Fruit fly (Drosophila melanogaster) whole organism, embryonic: ENCODE results near the gene Kyat.
A peak's percentile ranks its signal among the peaks of the same experiment; 100 is the strongest.

Experiments used
- Antp ChIP-seq: fragments of 200-800 bp; sonication (Bioruptor generic); optimal IDR thresholded peaks from 3 replicates; lab custom pipeline; 2016; ENCODE audit warnings: missing biosample characterization, missing genetic modification characterization
- B-H1 ChIP-seq: fragments of 200-800 bp; sonication (Bioruptor generic); IDR thresholded peaks from 3 replicates; pipeline ENCODE4 v1.3.6; 2022; ENCODE audit warnings: missing biosample characterization, missing genetic modification characterization
- C15 ChIP-seq: fragments of 200-800 bp; sonication (Bioruptor generic); IDR thresholded peaks from 3 replicates; pipeline ENCODE4 v1.3.6; 2022; ENCODE audit warnings: missing biosample characterization, missing genetic modification characterization
- CG10267 ChIP-seq: fragments of 200-800 bp; sonication (Bioruptor generic); optimal IDR thresholded peaks from 2 replicates; lab custom pipeline; 2018; ENCODE audit warnings: missing biosample characterization, mild to moderate bottlenecking, missing genetic modification characterization, moderate library complexity
- CG10274 ChIP-seq: fragments of 200-800 bp; sonication (Bioruptor generic); optimal IDR thresholded peaks from 3 replicates; lab custom pipeline; 2017; ENCODE audit warnings: missing biosample characterization, mild to moderate bottlenecking, missing genetic modification characterization
- CG11695 ChIP-seq: fragments of 200-800 bp; sonication (Bioruptor generic); IDR thresholded peaks from 3 replicates; pipeline ENCODE4 v1.3.6; 2022; ENCODE audit warnings: missing biosample characterization, missing genetic modification characterization
- CG11696 ChIP-seq: fragments of 200-800 bp; sonication (Bioruptor generic); IDR thresholded peaks from 2 replicates; pipeline ENCODE4 v1.3.6; 2022; ENCODE audit warnings: missing biosample characterization, missing genetic modification characterization
- CG1233 ChIP-seq: fragments of 200-800 bp; sonication (Bioruptor generic); optimal IDR thresholded peaks from 4 replicates; lab custom pipeline; 2018; ENCODE audit warnings: missing biosample characterization, mild to moderate bottlenecking, missing genetic modification characterization
- CG12942 ChIP-seq: fragments of 200-800 bp; sonication (Bioruptor generic); optimal IDR thresholded peaks from 3 replicates; lab custom pipeline; 2016; ENCODE audit warnings: missing biosample characterization, missing genetic modification characterization
- CG14441 ChIP-seq: fragments of 200-800 bp; sonication (Bioruptor generic); IDR thresholded peaks from 2 replicates; pipeline ENCODE4 v1.3.6; 2022; ENCODE audit warnings: missing biosample characterization, missing genetic modification characterization
- CG14667 ChIP-seq: fragments of 200-800 bp; sonication (Bioruptor generic); IDR thresholded peaks from 2 replicates; pipeline ENCODE4 v1.3.6; 2022; ENCODE audit warnings: missing biosample characterization, missing genetic modification characterization
- CG14860 ChIP-seq: fragments of 200-800 bp; sonication (Bioruptor generic); IDR thresholded peaks from 3 replicates; pipeline ENCODE4 v1.3.6; 2022; ENCODE audit warnings: missing biosample characterization, missing genetic modification characterization; ENCODE audit not compliant: partially characterized antibody
- CG15269 ChIP-seq: fragments of 200-800 bp; sonication (Bioruptor generic); optimal IDR thresholded peaks from 2 replicates; lab custom pipeline; 2018; ENCODE audit warnings: missing biosample characterization, mild to moderate bottlenecking, missing genetic modification characterization, moderate library complexity
- CG17829 ChIP-seq: fragments of 200-800 bp; optimal IDR thresholded peaks from 2 replicates; lab custom pipeline; 2019; ENCODE audit warnings: missing biosample characterization, mild to moderate bottlenecking, missing genetic modification characterization, moderate library complexity
- CG18262 ChIP-seq: fragments of 200-800 bp; optimal IDR thresholded peaks from 3 replicates; lab custom pipeline; 2019; ENCODE audit warnings: missing biosample characterization, mild to moderate bottlenecking, missing genetic modification characterization, moderate library complexity
- CG2875 ChIP-seq: fragments of 200-800 bp; sonication (Bioruptor generic); optimal IDR thresholded peaks from 2 replicates; lab custom pipeline; 2017; ENCODE audit warnings: missing biosample characterization, mild to moderate bottlenecking, missing genetic modification characterization, missing genetic modification reagents
- CG32772 ChIP-seq: fragments of 200-800 bp; sonication (Bioruptor generic); IDR thresholded peaks from 2 replicates; pipeline ENCODE4 v1.3.6; 2022; ENCODE audit warnings: missing biosample characterization, missing genetic modification characterization
- CG42726 ChIP-seq: fragments of 200-800 bp; sonication (Bioruptor generic); IDR thresholded peaks from 2 replicates; pipeline ENCODE4 v1.3.6; 2022; ENCODE audit warnings: missing biosample characterization, missing genetic modification characterization; ENCODE audit not compliant: partially characterized antibody
- CG4282 ChIP-seq: fragments of 200-800 bp; sonication (Bioruptor generic); optimal IDR thresholded peaks from 2 replicates; lab custom pipeline; 2016; ENCODE audit warnings: missing biosample characterization, missing genetic modification characterization
- CG4424 ChIP-seq: fragments of 200-800 bp; sonication (Bioruptor generic); optimal IDR thresholded peaks from 3 replicates; lab custom pipeline; 2016; ENCODE audit warnings: missing biosample characterization, missing genetic modification characterization
- CG6683 ChIP-seq: fragments of 200-800 bp; sonication (Bioruptor generic); optimal IDR thresholded peaks from 2 replicates; lab custom pipeline; 2017; ENCODE audit warnings: missing biosample characterization, mild to moderate bottlenecking, missing genetic modification characterization, missing genetic modification reagents
- CG9437 ChIP-seq: fragments of 200-800 bp; sonication (Bioruptor generic); optimal IDR thresholded peaks from 2 replicates; lab custom pipeline; 2018; ENCODE audit warnings: missing biosample characterization, mild to moderate bottlenecking, missing genetic modification characterization
- CG9797 ChIP-seq: fragments of 200-800 bp; sonication (Bioruptor generic); optimal IDR thresholded peaks from 3 replicates; lab custom pipeline; 2018; ENCODE audit warnings: missing biosample characterization, mild to moderate bottlenecking, missing genetic modification characterization
- CG9932 ChIP-seq: fragments of 200-800 bp; sonication (Bioruptor generic); IDR thresholded peaks from 2 replicates; pipeline ENCODE4 v1.3.6; 2022; ENCODE audit warnings: missing biosample characterization, missing genetic modification characterization
- CTCF ChIP-seq: fragments of 200-800 bp; sonication (Bioruptor generic); optimal IDR thresholded peaks from 2 replicates; lab custom pipeline; 2017; ENCODE audit warnings: missing biosample characterization, mild to moderate bottlenecking, missing genetic modification characterization, moderate library complexity
- Dek ChIP-seq: fragments of 200-800 bp; sonication (Bioruptor generic); optimal IDR thresholded peaks from 3 replicates; lab custom pipeline; 2019; ENCODE audit warnings: missing biosample characterization, mild to moderate bottlenecking, missing genetic modification characterization, moderate library complexity
- ERR ChIP-seq: fragments of 200-800 bp; sonication (Bioruptor generic); optimal IDR thresholded peaks from 2 replicates; lab custom pipeline; 2016; ENCODE audit warnings: missing biosample characterization, missing genetic modification characterization
- Gsc ChIP-seq: fragments of 200-800 bp; sonication (Bioruptor generic); IDR thresholded peaks from 2 replicates; pipeline ENCODE4 v1.3.6; 2022; ENCODE audit warnings: missing biosample characterization, missing genetic modification characterization
- H15 ChIP-seq: fragments of 200-800 bp; sonication (Bioruptor generic); IDR thresholded peaks from 3 replicates; pipeline ENCODE4 v1.3.6; 2022; ENCODE audit warnings: missing biosample characterization, missing genetic modification characterization
- HLH54F ChIP-seq: fragments of 200-800 bp; sonication (Bioruptor generic); optimal IDR thresholded peaks from 3 replicates; lab custom pipeline; 2016; ENCODE audit warnings: missing biosample characterization, missing genetic modification characterization
- HmgZ ChIP-seq: fragments of 200-800 bp; sonication (Bioruptor generic); optimal IDR thresholded peaks from 2 replicates; lab custom pipeline; 2018; ENCODE audit warnings: missing biosample characterization, mild to moderate bottlenecking, missing genetic modification characterization
- Hr78 ChIP-seq, 2 experiments: fragments of 200-800 bp in 1 of 2; fragments of >200 bp in 1 of 2; sonication (Bioruptor generic) in 1 of 2; optimal IDR thresholded peaks; 2 replicates each; lab custom pipeline; 2017 to 2019; ENCODE audit warnings: missing biosample characterization in 2 of 2, missing genetic modification characterization in 2 of 2, mild to moderate bottlenecking in 1 of 2, moderate library complexity in 1 of 2
- Mrtf ChIP-seq: fragments of 200-800 bp; sonication (Bioruptor generic); IDR thresholded peaks from 3 replicates; pipeline ENCODE4 v1.3.6; 2022; ENCODE audit warnings: missing biosample characterization, missing genetic modification characterization
- NC2α ChIP-seq: fragments of 200-800 bp; sonication (Bioruptor generic); optimal IDR thresholded peaks from 2 replicates; lab custom pipeline; 2016; ENCODE audit warnings: missing biosample characterization, missing genetic modification characterization
- Neu2 ChIP-seq: fragments of 200-800 bp; sonication (Bioruptor generic); optimal IDR thresholded peaks from 3 replicates; lab custom pipeline; 2016; ENCODE audit warnings: missing biosample characterization, missing genetic modification characterization, borderline replicate concordance
- Nf-YA ChIP-seq: fragments of 200-800 bp; sonication (Bioruptor generic); IDR thresholded peaks from 2 replicates; pipeline ENCODE4 v1.3.6; 2022; ENCODE audit warnings: missing biosample characterization, missing genetic modification characterization
- Spps ChIP-seq: fragments of 200-800 bp; sonication (Bioruptor generic); optimal IDR thresholded peaks from 2 replicates; lab custom pipeline; 2018; ENCODE audit warnings: missing biosample characterization, mild to moderate bottlenecking, missing genetic modification characterization
- cwo ChIP-seq: fragments of 200-800 bp; sonication (Bioruptor generic); optimal IDR thresholded peaks from 3 replicates; lab custom pipeline; 2017; ENCODE audit warnings: missing biosample characterization, missing genetic modification characterization, mild to moderate bottlenecking, moderate library complexity, missing genetic modification reagents
- dati ChIP-seq: fragments of 200-800 bp; sonication (Bioruptor generic); IDR thresholded peaks from 2 replicates; pipeline ENCODE4 v1.3.6; 2022; ENCODE audit warnings: missing biosample characterization, missing genetic modification characterization
- dysf ChIP-seq: fragments of 200-800 bp; sonication (Bioruptor generic); IDR thresholded peaks from 3 replicates; pipeline ENCODE4 v1.3.6; 2022; ENCODE audit warnings: missing biosample characterization, missing genetic modification characterization
- eve ChIP-seq, 2 experiments: fragments of >200 bp; optimal IDR thresholded peaks; 2 replicates each; lab custom pipeline; 2017; ENCODE audit warnings: missing biosample characterization in 2 of 2, missing genetic modification characterization in 2 of 2
- fd102C ChIP-seq: fragments of 200-800 bp; sonication (Bioruptor generic); optimal IDR thresholded peaks from 2 replicates; lab custom pipeline; 2018; ENCODE audit warnings: missing biosample characterization, mild to moderate bottlenecking, missing genetic modification characterization, moderate library complexity
- fd96Cb ChIP-seq: fragments of 200-800 bp; sonication (Bioruptor generic); optimal IDR thresholded peaks from 2 replicates; lab custom pipeline; 2018; ENCODE audit warnings: missing biosample characterization, mild to moderate bottlenecking, missing genetic modification characterization, moderate library complexity
- hb ChIP-seq: fragments of 200-800 bp; sonication (Bioruptor generic); IDR thresholded peaks from 3 replicates; pipeline ENCODE4 v1.3.6; 2022; ENCODE audit warnings: missing biosample characterization, missing genetic modification characterization; ENCODE audit not compliant: partially characterized antibody
- kni ChIP-seq: fragments of 200-800 bp; sonication (Bioruptor generic); optimal IDR thresholded peaks from 3 replicates; lab custom pipeline; 2017; ENCODE audit warnings: mild to moderate bottlenecking, missing biosample characterization, missing genetic modification reagents, missing genetic modification characterization
- lab ChIP-seq: fragments of 200-800 bp; sonication (Bioruptor generic); optimal IDR thresholded peaks from 3 replicates; lab custom pipeline; 2017; ENCODE audit warnings: missing biosample characterization, missing genetic modification characterization, mild to moderate bottlenecking, moderate library complexity, missing genetic modification reagents
- nmo ChIP-seq: fragments of 200-800 bp; sonication (Bioruptor generic); optimal IDR thresholded peaks from 2 replicates; lab custom pipeline; 2018; ENCODE audit warnings: missing biosample characterization, mild to moderate bottlenecking, missing genetic modification characterization, moderate library complexity
- row ChIP-seq: fragments of 200-800 bp; sonication (Bioruptor generic); IDR thresholded peaks from 3 replicates; pipeline ENCODE4 v1.3.6; 2022; ENCODE audit warnings: missing biosample characterization, missing genetic modification characterization
- tx ChIP-seq: fragments of 200-800 bp; sonication (Bioruptor generic); optimal IDR thresholded peaks from 2 replicates; lab custom pipeline; 2016; ENCODE audit warnings: missing biosample characterization, missing genetic modification characterization
- wdn ChIP-seq: fragments of 200-800 bp; sonication (Bioruptor generic); IDR thresholded peaks from 2 replicates; pipeline ENCODE4 v1.3.6; 2022; ENCODE audit warnings: missing biosample characterization, missing genetic modification characterization
- wek ChIP-seq: fragments of 200-800 bp; sonication (Bioruptor generic); optimal IDR thresholded peaks from 3 replicates; lab custom pipeline; 2018; ENCODE audit warnings: missing biosample characterization, mild to moderate bottlenecking, missing genetic modification characterization, moderate library complexity

The Kyat gene

DNA sequence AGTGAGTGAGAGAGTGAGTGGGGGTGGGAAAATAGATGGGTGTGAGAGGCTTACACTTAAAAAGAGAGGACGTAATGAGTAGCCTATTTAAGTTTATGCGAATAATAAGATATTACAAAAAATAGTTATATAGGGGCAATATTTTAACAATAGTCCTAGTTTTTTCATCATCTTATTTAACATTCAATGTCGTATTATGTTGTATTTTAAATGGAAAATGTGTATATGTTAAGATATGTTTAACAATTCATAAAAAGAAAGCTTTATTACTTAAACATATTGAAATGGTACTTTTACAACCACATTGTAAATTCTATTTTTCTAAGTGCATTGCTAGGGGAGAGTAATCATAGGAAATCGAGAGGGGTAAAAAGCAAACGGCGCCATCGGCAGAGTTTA lies 48.3 kb downstream of the Kyat start (continued):
- TF ChIP-seq Hr78 (GFP tag; optimal IDR thresholded peaks at IDR 0.05; lab: Kevin White, UChicago) (peak in 1 of 2 experiments; percentile 53), CG9932 (GFP tag; lab: Robert Waterston, UW) (peak; percentile 38; the same call in 1 of the 2 replicates), CG42726 (GFP tag; lab: Robert Waterston, UW) (no peak), dati (GFP tag; lab: Robert Waterston, UW) (no peak), wek (no peak), ERR (GFP tag; lab: Kevin White, UChicago) (no peak), wdn (GFP tag; lab: Robert Waterston, UW) (no peak), CG14667 (GFP tag; lab: Robert Waterston, UW) (no peak), CG11695 (GFP tag; lab: Robert Waterston, UW) (peak; percentile 49; the same call in 2 of the 3 replicates), cwo (GFP tag; lab: Kevin White, UChicago) (peak; percentile 77), Gsc (no peak), Dek (tag; lab: Kevin White, UChicago) (peak; percentile 75), CG10267 (tag; lab: Kevin White, UChicago) (peak; percentile 81), Spps (tag; lab: Kevin White, UChicago) (peak; percentile 45), Mrtf (GFP tag; lab: Robert Waterston, UW) (no peak), row (GFP tag; lab: Robert Waterston, UW) (peak; percentile 77), dysf (peak; percentile 72), eve (GFP tag; optimal IDR thresholded peaks at IDR 0.05; lab: Kevin White, UChicago) (no peak), tx (no peak), CG15269 (tag; lab: Kevin White, UChicago) (peak; percentile 80), CG14860 (GFP tag; lab: Robert Waterston, UW) (no peak), CG2875 (GFP tag; lab: Kevin White, UChicago) (peak; percentile 37), CG4282 (GFP tag; lab: Kevin White, UChicago) (no peak), Neu2 (GFP tag; lab: Kevin White, UChicago) (no peak), CG32772 (GFP tag; lab: Robert Waterston, UW) (no peak), HmgZ (peak; percentile 36), HLH54F (GFP tag; lab: Kevin White, UChicago) (no peak), C15 (GFP tag; lab: Robert Waterston, UW) (no peak), B-H1 (GFP tag; lab: Robert Waterston, UW) (0 out of 3 replicates have a peak, but pooled peaks have one; percentile 29), CG9797 (GFP tag; lab: Kevin White, UChicago) (no peak), CG17829 (tag; lab: Kevin White, UChicago) (peak; percentile 83), Nf-YA (GFP tag; lab: Robert Waterston, UW) (no peak), nmo (peak; percentile 86), CG1233 (GFP tag; lab: Kevin White, UChicago) (peak; percentile 72), CG4424 (GFP tag; lab: Kevin White, UChicago) (peak; percentile 66), fd102C (GFP tag; lab: Kevin White, UChicago) (no peak), H15 (no peak), CG18262 (tag; lab: Kevin White, UChicago) (peak; percentile 87), CG9437 (GFP tag; lab: Kevin White, UChicago) (peak; percentile 64), hb (GFP tag; lab: Robert Waterston, UW) (no peak), Antp (GFP tag; lab: Kevin White, UChicago) (no peak), CG12942 (GFP tag; lab: Kevin White, UChicago) (peak; percentile 36), CG10274 (no peak), CTCF (GFP tag; lab: Kevin White, UChicago) (no peak), kni (GFP tag; lab: Kevin White, UChicago) (no peak), lab (peak; percentile 84), CG14441 (0 out of 2 replicates have a peak, but pooled peaks have one; percentile 15), CG6683 (GFP tag; lab: Kevin White, UChicago) (peak; percentile 58), CG11696 (GFP tag; lab: Robert Waterston, UW) (no peak), NC2α (no peak), fd96Cb (tag; lab: Kevin White, UChicago) (peak; percentile 78)
